Fruit fly (Drosophila melanogaster) whole organism, embryonic: ENCODE measurements around the gene gfzf.

Experiments used
- Antp ChIP-seq: fragments of 200-800 bp; sonication (Bioruptor generic); optimal IDR thresholded peaks from 3 replicates; lab custom pipeline; 2016; ENCODE audit warnings: missing biosample characterization, missing genetic modification characterization
- BEAF-32 ChIP-seq: fragments of 200-800 bp; sonication (Bioruptor generic); optimal IDR thresholded peaks from 3 replicates; lab custom pipeline; 2017; ENCODE audit warnings: missing biosample characterization, missing genetic modification characterization, mild to moderate bottlenecking, moderate library complexity, missing genetic modification reagents
- Bgb ChIP-seq: fragments of 200-800 bp; sonication (Bioruptor generic); IDR thresholded peaks from 2 replicates; pipeline ENCODE4 v1.3.6; 2022; ENCODE audit warnings: missing biosample characterization, missing genetic modification characterization; ENCODE audit not compliant: partially characterized antibody
- CG10209 ChIP-seq: fragments of 200-800 bp; sonication (Bioruptor generic); optimal IDR thresholded peaks from 3 replicates; lab custom pipeline; 2017; ENCODE audit warnings: missing biosample characterization, mild to moderate bottlenecking, missing genetic modification characterization, missing genetic modification reagents
- CG14050 ChIP-seq: fragments of 200-800 bp; sonication (Bioruptor generic); IDR thresholded peaks from 3 replicates; pipeline ENCODE4 v1.3.6; 2022; ENCODE audit warnings: missing biosample characterization, missing genetic modification characterization
- CG1602 ChIP-seq: fragments of 200-800 bp; sonication (Bioruptor generic); optimal IDR thresholded peaks from 3 replicates; lab custom pipeline; 2016; ENCODE audit warnings: missing biosample characterization, missing genetic modification characterization
- CG16813 ChIP-seq: fragments of 200-800 bp; sonication (Bioruptor generic); IDR thresholded peaks from 3 replicates; pipeline ENCODE4 v1.3.6; 2022; ENCODE audit warnings: missing biosample characterization, missing genetic modification characterization; ENCODE audit not compliant: partially characterized antibody
- CG18011 ChIP-seq: fragments of 200-800 bp; sonication (Bioruptor generic); optimal IDR thresholded peaks from 2 replicates; lab custom pipeline; 2017; ENCODE audit warnings: missing biosample characterization, missing genetic modification characterization, mild to moderate bottlenecking, moderate library complexity, missing genotype
- CG6654 ChIP-seq: fragments of 200-800 bp; sonication (Bioruptor generic); optimal IDR thresholded peaks from 2 replicates; lab custom pipeline; 2017; ENCODE audit warnings: missing biosample characterization, mild to moderate bottlenecking, missing genetic modification characterization
- CG6791 ChIP-seq: fragments of 200-800 bp; sonication (Bioruptor generic); IDR thresholded peaks from 3 replicates; pipeline ENCODE4 v1.3.6; 2022; ENCODE audit warnings: missing biosample characterization, missing genetic modification characterization; ENCODE audit not compliant: partially characterized antibody
- CG7786 ChIP-seq: fragments of 200-800 bp; sonication (Bioruptor generic); optimal IDR thresholded peaks from 2 replicates; lab custom pipeline; 2016; ENCODE audit warnings: missing biosample characterization, missing genetic modification characterization
- CG7839 ChIP-seq: fragments of 200-800 bp; sonication (Bioruptor generic); optimal IDR thresholded peaks from 3 replicates; lab custom pipeline; 2018; ENCODE audit warnings: missing biosample characterization, mild to moderate bottlenecking, missing genetic modification characterization, moderate library complexity
- CG8388 ChIP-seq: fragments of 200-800 bp; sonication (Bioruptor generic); optimal IDR thresholded peaks from 2 replicates; lab custom pipeline; 2019; ENCODE audit warnings: missing biosample characterization, mild to moderate bottlenecking, missing genetic modification characterization, moderate library complexity
- CG9727 ChIP-seq: fragments of 200-800 bp; sonication (Bioruptor generic); optimal IDR thresholded peaks from 3 replicates; lab custom pipeline; 2017; ENCODE audit warnings: missing biosample characterization, mild to moderate bottlenecking, missing genetic modification characterization
- D19B ChIP-seq: fragments of 200-800 bp; sonication (Bioruptor generic); optimal IDR thresholded peaks from 2 replicates; lab custom pipeline; 2017; ENCODE audit warnings: missing biosample characterization, mild to moderate bottlenecking, missing genetic modification characterization
- Dip2 ChIP-seq: fragments of 200-800 bp; sonication (Bioruptor generic); IDR thresholded peaks from 2 replicates; pipeline ENCODE4 v1.3.6; 2022; ENCODE audit warnings: missing biosample characterization, missing genetic modification characterization
- Doc2 ChIP-seq: fragments of 200-800 bp; sonication (Bioruptor generic); IDR thresholded peaks from 2 replicates; pipeline ENCODE4 v1.3.6; 2022; ENCODE audit warnings: missing biosample characterization, missing genetic modification characterization
- Dref ChIP-seq: fragments of 200-800 bp; sonication (Bioruptor generic); IDR thresholded peaks from 2 replicates; pipeline ENCODE4 v1.3.6; 2022; ENCODE audit warnings: missing biosample characterization, missing genetic modification characterization
- Eip74EF ChIP-seq, 2 experiments: fragments of 200-800 bp in 1 of 2; fragments of >200 bp in 1 of 2; sonication (Bioruptor generic) in 1 of 2; optimal IDR thresholded peaks; 2 replicates each; lab custom pipeline; 2017 to 2019; ENCODE audit warnings: missing biosample characterization in 2 of 2, missing genetic modification characterization in 2 of 2, mild to moderate bottlenecking in 1 of 2, moderate library complexity in 1 of 2
- Ets65A ChIP-seq: fragments of 200-800 bp; sonication (Bioruptor generic); peaks from one replicate; lab custom pipeline; 2016; ENCODE audit warnings: missing biosample characterization, missing genetic modification characterization
- Fer3 ChIP-seq: fragments of 200-800 bp; sonication (Bioruptor generic); optimal IDR thresholded peaks from 2 replicates; lab custom pipeline; 2018; ENCODE audit warnings: missing biosample characterization, mild to moderate bottlenecking, missing genetic modification characterization, moderate library complexity
- Hsf ChIP-seq: fragments of 200-800 bp; sonication (Bioruptor generic); optimal IDR thresholded peaks from 3 replicates; lab custom pipeline; 2016; ENCODE audit warnings: missing biosample characterization, missing genetic modification characterization
- Lim3 ChIP-seq: fragments of 200-800 bp; sonication (Bioruptor generic); IDR thresholded peaks from 2 replicates; pipeline ENCODE4 v1.3.6; 2022; ENCODE audit warnings: missing biosample characterization, missing genetic modification characterization
- Mad ChIP-seq: fragments of 200-800 bp; sonication (Bioruptor generic); optimal IDR thresholded peaks from 2 replicates; lab custom pipeline; 2016; ENCODE audit warnings: missing biosample characterization, missing genetic modification characterization
- Mes4 ChIP-seq: fragments of 200-800 bp; sonication (Bioruptor generic); optimal IDR thresholded peaks from 2 replicates; lab custom pipeline; 2016; ENCODE audit warnings: missing biosample characterization, missing genetic modification characterization
- Nf-YA ChIP-seq: fragments of 200-800 bp; sonication (Bioruptor generic); IDR thresholded peaks from 2 replicates; pipeline ENCODE4 v1.3.6; 2022; ENCODE audit warnings: missing biosample characterization, missing genetic modification characterization
- Sin3A ChIP-seq: fragments of >200 bp; optimal IDR thresholded peaks from 2 replicates; lab custom pipeline; 2018
- Vsx1 ChIP-seq: fragments of 200-800 bp; sonication (Bioruptor generic); optimal IDR thresholded peaks from 2 replicates; lab custom pipeline; 2017; ENCODE audit warnings: missing biosample characterization, mild to moderate bottlenecking, missing genetic modification characterization, missing genetic modification reagents
- Xbp1 ChIP-seq: fragments of 200-800 bp; sonication (Bioruptor generic); optimal IDR thresholded peaks from 3 replicates; lab custom pipeline; 2016; ENCODE audit warnings: missing biosample characterization, mild to moderate bottlenecking, missing genetic modification characterization
- amos ChIP-seq: fragments of 200-800 bp; sonication (Bioruptor generic); IDR thresholded peaks from 2 replicates; pipeline ENCODE4 v1.3.6; 2022; ENCODE audit warnings: missing biosample characterization, missing genetic modification characterization; ENCODE audit not compliant: partially characterized antibody
- bowl ChIP-seq: fragments of 200-800 bp; sonication (Bioruptor generic); IDR thresholded peaks from 2 replicates; pipeline ENCODE4 v1.3.6; 2022; ENCODE audit warnings: missing biosample characterization, missing genetic modification characterization
- bsh ChIP-seq, 2 experiments: fragments of 200-800 bp; sonication (Bioruptor generic); optimal IDR thresholded peaks; 2 replicates each; lab custom pipeline; 2017 to 2018; ENCODE audit warnings: mild to moderate bottlenecking in 2 of 2, missing biosample characterization in 2 of 2, missing genetic modification characterization in 2 of 2, moderate library complexity in 1 of 2
- cato ChIP-seq: fragments of 200-800 bp; sonication (Bioruptor generic); optimal IDR thresholded peaks from 2 replicates; lab custom pipeline; 2016; ENCODE audit warnings: missing biosample characterization, missing genetic modification characterization, borderline replicate concordance
- caup ChIP-seq: fragments of 200-800 bp; sonication (Bioruptor generic); optimal IDR thresholded peaks from 3 replicates; lab custom pipeline; 2017; ENCODE audit warnings: missing biosample characterization, mild to moderate bottlenecking, missing genetic modification characterization, moderate library complexity; ENCODE audit not compliant: severe bottlenecking
- cwo ChIP-seq: fragments of 200-800 bp; sonication (Bioruptor generic); optimal IDR thresholded peaks from 3 replicates; lab custom pipeline; 2017; ENCODE audit warnings: missing biosample characterization, missing genetic modification characterization, mild to moderate bottlenecking, moderate library complexity, missing genetic modification reagents
- dati ChIP-seq: fragments of 200-800 bp; sonication (Bioruptor generic); IDR thresholded peaks from 2 replicates; pipeline ENCODE4 v1.3.6; 2022; ENCODE audit warnings: missing biosample characterization, missing genetic modification characterization
- grn ChIP-seq: fragments of 200-800 bp; sonication (Bioruptor generic); optimal IDR thresholded peaks from 3 replicates; lab custom pipeline; 2017; ENCODE audit warnings: missing biosample characterization, missing genetic modification characterization
- lilli ChIP-seq: fragments of 200-800 bp; sonication (Bioruptor generic); optimal IDR thresholded peaks from 3 replicates; lab custom pipeline; 2016; ENCODE audit warnings: missing biosample characterization, missing genetic modification characterization
- nerfin-1 ChIP-seq: fragments of 200-800 bp; sonication (Bioruptor generic); optimal IDR thresholded peaks from 3 replicates; lab custom pipeline; 2019; ENCODE audit warnings: missing biosample characterization, mild to moderate bottlenecking, missing genetic modification characterization, moderate library complexity
- pho ChIP-seq: fragments of 200-800 bp; sonication (Bioruptor generic); optimal IDR thresholded peaks from 2 replicates; lab custom pipeline; 2016; ENCODE audit warnings: missing biosample characterization, missing genetic modification characterization
- repo ChIP-seq: fragments of 200-800 bp; sonication (Bioruptor generic); optimal IDR thresholded peaks from 2 replicates; lab custom pipeline; 2016; ENCODE audit warnings: missing biosample characterization, missing genetic modification characterization
- row ChIP-seq: fragments of 200-800 bp; sonication (Bioruptor generic); IDR thresholded peaks from 3 replicates; pipeline ENCODE4 v1.3.6; 2022; ENCODE audit warnings: missing biosample characterization, missing genetic modification characterization
- salm ChIP-seq: fragments of 200-800 bp; sonication (Bioruptor generic); optimal IDR thresholded peaks from 2 replicates; lab custom pipeline; 2018; ENCODE audit warnings: missing biosample characterization, mild to moderate bottlenecking, missing genetic modification characterization
- sc ChIP-seq, 3 experiments: fragments of >200 bp in 2 of 3; fragments of 200-800 bp in 1 of 3; sonication (Bioruptor generic) in 1 of 3; optimal IDR thresholded peaks; 2 replicates in 2 of 3; 3 replicates in 1 of 3; lab custom pipeline; 2017; ENCODE audit warnings: mild to moderate bottlenecking in 1 of 3, missing biosample characterization in 1 of 3, missing genetic modification characterization in 1 of 3, missing genetic modification reagents in 1 of 3
- sima ChIP-seq: fragments of 200-800 bp; sonication (Bioruptor generic); optimal IDR thresholded peaks from 2 replicates; lab custom pipeline; 2016; ENCODE audit warnings: missing biosample characterization, missing genetic modification characterization
- sisA ChIP-seq: fragments of 200-800 bp; sonication (Bioruptor generic); IDR thresholded peaks from 2 replicates; pipeline ENCODE4 v1.3.6; 2022; ENCODE audit warnings: missing biosample characterization, missing genetic modification characterization
- sug ChIP-seq: fragments of 200-800 bp; optimal IDR thresholded peaks from 2 replicates; lab custom pipeline; 2019; ENCODE audit warnings: missing biosample characterization, mild to moderate bottlenecking, missing genetic modification characterization, moderate library complexity
- zfh1 ChIP-seq: fragments of 200-800 bp; sonication (Bioruptor generic); IDR thresholded peaks from 3 replicates; pipeline ENCODE4 v1.3.6; 2022; ENCODE audit warnings: missing biosample characterization, missing genetic modification characterization

gfzf gene

DNA sequence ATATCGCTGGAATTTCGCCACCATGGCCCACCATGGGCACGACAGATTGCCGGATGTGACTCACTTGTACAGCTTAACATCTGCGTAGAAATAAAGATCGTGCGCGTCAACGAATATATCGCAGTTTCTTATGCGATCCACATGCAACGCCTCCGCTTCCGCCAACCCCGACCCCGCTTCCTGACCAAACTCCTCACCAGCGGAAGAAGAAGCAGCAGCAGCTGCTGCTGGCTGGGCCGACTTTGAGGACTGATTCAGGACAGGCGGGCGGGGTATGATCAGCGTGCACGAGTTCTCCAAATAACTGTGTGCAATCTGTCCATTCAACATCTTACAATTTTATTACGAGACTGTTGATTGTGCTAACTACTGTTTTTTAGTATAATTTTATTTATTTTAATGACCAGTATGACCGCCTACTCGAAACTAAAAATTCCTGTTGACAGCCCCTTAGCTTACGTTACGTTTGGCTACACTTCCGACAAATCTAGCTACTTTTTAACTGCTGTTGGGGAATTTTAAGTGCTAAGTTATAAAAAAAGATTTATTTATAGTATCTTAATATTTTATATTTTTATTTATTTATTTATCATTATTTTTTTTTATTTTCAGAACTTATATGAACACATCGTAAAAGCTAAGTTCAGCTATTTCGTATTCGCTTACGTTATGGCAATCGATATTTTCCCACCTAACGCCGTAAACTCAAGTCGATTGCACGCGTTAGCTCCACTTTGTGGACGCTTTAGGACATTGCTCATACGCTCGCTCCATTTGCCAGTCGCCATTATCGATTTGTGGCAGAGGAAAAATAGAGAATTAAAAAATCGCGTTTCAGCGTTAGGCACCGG lies 35.7 kb upstream of the gfzf start, which contains the start of the genes CG10055 and lap (continued):
- TF ChIP-seq zfh1 (GFP tag; lab: Robert Waterston, UW) (no peak), CG9727 (peak; percentile 9), sc (optimal IDR thresholded peaks at IDR 0.05; lab: Kevin White, UChicago) (no peak), sc (GFP tag; optimal IDR thresholded peaks at IDR 0.05; lab: Kevin White, UChicago) (no peak), Antp (GFP tag; lab: Kevin White, UChicago) (no peak), CG6791 (peak; percentile 56; the same call in 2 of the 3 replicates), Eip74EF (GFP tag; optimal IDR thresholded peaks at IDR 0.05; lab: Kevin White, UChicago) (no peak), Sin3A (peak; percentile 61), grn (no peak), Bgb (GFP tag; lab: Robert Waterston, UW) (peak; percentile 57; the same call in 1 of the 2 replicates), sug (tag; lab: Kevin White, UChicago) (no peak), amos (peak; percentile 61), lilli (no peak), Lim3 (no peak), Hsf (GFP tag; lab: Kevin White, UChicago) (no peak), sima (GFP tag; lab: Kevin White, UChicago) (no peak), CG1602 (GFP tag; lab: Kevin White, UChicago) (no peak), Dref (GFP tag; lab: Robert Waterston, UW) (peak; percentile 83), Mes4 (no peak), bsh (GFP tag; optimal IDR thresholded peaks at IDR 0.05; lab: Kevin White, UChicago) (no peak), D19B (GFP tag; lab: Kevin White, UChicago) (no peak), cato (GFP tag; lab: Kevin White, UChicago) (no peak), repo (GFP tag; lab: Kevin White, UChicago) (no peak), CG18011 (GFP tag; lab: Kevin White, UChicago) (no peak), CG10209 (GFP tag; lab: Kevin White, UChicago) (no peak), Dip2 (GFP tag; lab: Robert Waterston, UW) (no peak), bowl (no peak), CG6654 (GFP tag; lab: Kevin White, UChicago) (no peak), Vsx1 (GFP tag; lab: Kevin White, UChicago) (no peak), caup (GFP tag; lab: Kevin White, UChicago) (no peak), CG8388 (GFP tag; lab: Kevin White, UChicago) (no peak), row (GFP tag; lab: Robert Waterston, UW) (peak; percentile 50), dati (no peak), pho (GFP tag; lab: Kevin White, UChicago) (no peak), nerfin-1 (tag; lab: Kevin White, UChicago) (no peak), CG7786 (GFP tag; lab: Kevin White, UChicago) (no peak), Ets65A (no peak), sisA (GFP tag; lab: Robert Waterston, UW) (no peak), Mad (GFP tag; lab: Kevin White, UChicago) (no peak), salm (tag; lab: Kevin White, UChicago) (no peak), BEAF-32 (GFP tag; lab: Kevin White, UChicago) (peak; percentile 72), Fer3 (no peak), cwo (no peak), Doc2 (GFP tag; lab: Robert Waterston, UW) (no peak), Nf-YA (no peak), Xbp1 (GFP tag; lab: Kevin White, UChicago) (no peak), CG16813 (GFP tag; lab: Robert Waterston, UW) (peak; percentile 52; the same call in 2 of the 3 replicates), CG14050 (GFP tag; lab: Robert Waterston, UW) (no peak), CG7839 (no peak)
